Worm (Caenorhabditis elegans): Measurements from ENCODE around the gene Y67D8B.2.

- TF ChIP-seq unc-62 (GFP tag; optimal IDR thresholded peaks at IDR 0.05) (no peak), pqm-1 (tag; optimal IDR thresholded peaks at IDR 0.05) (no peak), ztf-4 (tag; optimal IDR thresholded peaks at IDR 0.05) (no peak), unc-39 (tag; optimal IDR thresholded peaks at IDR 0.05) (no peak), elt-3 (tag; optimal IDR thresholded peaks at IDR 0.05) (no peak), nhr-43 (tag; optimal IDR thresholded peaks at IDR 0.05; ENCODE audit: poor library complexity, severe bottlenecking) (no peak), daf-12 (tag; optimal IDR thresholded peaks at IDR 0.05) (no peak)
Measured at ce11 chrIV:3202111-3202510, 10.7 kb upstream of the Y67D8B.2 start, which contains the start of the genes Y67D8B.3 and Y67D8B.5.
